Worm (Caenorhabditis elegans): ENCODE results near the gene Y53G8AR.6.

Gene Y53G8AR.6

DNA sequence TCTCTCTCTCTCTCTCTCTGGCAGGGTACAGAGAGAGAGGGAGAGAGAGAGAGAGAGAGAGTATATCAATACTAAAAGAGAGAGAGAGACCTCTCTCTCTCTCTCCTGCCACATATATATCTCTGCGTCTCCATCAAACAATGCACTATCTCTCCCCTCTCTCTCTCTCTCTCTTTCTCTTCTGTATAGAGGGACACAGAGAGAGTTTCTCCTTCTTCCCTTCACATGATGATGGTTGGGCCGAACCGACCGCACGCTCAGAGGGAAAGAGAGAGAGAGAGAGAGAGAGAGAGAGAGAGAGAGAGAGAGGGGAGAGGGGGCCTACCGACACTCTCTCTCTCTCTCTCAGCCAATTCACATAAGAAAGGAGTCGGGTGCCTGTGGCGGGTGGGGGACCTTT, 22.9 kb upstream of the Y53G8AR.6 start:
- TF ChIP-seq ceh-83 (GFP tag; optimal IDR thresholded peaks at IDR 0.05) (peak; percentile 68), blmp-1 (tag; optimal IDR thresholded peaks at IDR 0.05) (no peak), elt-3 (tag; optimal IDR thresholded peaks at IDR 0.05) (no peak), mab-5 (tag; optimal IDR thresholded peaks at IDR 0.05) (no peak), nhr-2 (tag; optimal IDR thresholded peaks at IDR 0.05) (no peak), sptf-1 (tag; optimal IDR thresholded peaks at IDR 0.05) (peak; percentile 66), nhr-237 (tag; optimal IDR thresholded peaks at IDR 0.05) (peak; percentile 52), snpc-4 (tag; optimal IDR thresholded peaks at IDR 0.05) (no peak), bed-3 (GFP tag; optimal IDR thresholded peaks at IDR 0.05) (no peak), ces-1 (GFP tag; optimal IDR thresholded peaks at IDR 0.05) (peak; percentile 55), elt-1 (tag; optimal IDR thresholded peaks at IDR 0.05; ENCODE audit: borderline replicate concordance, insufficient read depth) (no peak), ceh-39 (tag; optimal IDR thresholded peaks at IDR 0.05) (no peak), tbx-8 (GFP tag; optimal IDR thresholded peaks at IDR 0.05) (peak; percentile 46), cnd-1 (tag; optimal IDR thresholded peaks at IDR 0.05) (peak; percentile 37), lin-13 (tag; optimal IDR thresholded peaks at IDR 0.05) (no peak), lsy-2 (tag; optimal IDR thresholded peaks at IDR 0.05) (peak; percentile 63), sem-2 (GFP tag; optimal IDR thresholded peaks at IDR 0.05) (no peak), unc-62 (GFP tag; optimal IDR thresholded peaks at IDR 0.05) (peak; percentile 93), zip-8 (tag; optimal IDR thresholded peaks at IDR 0.05) (no peak), unc-120 (tag; optimal IDR thresholded peaks at IDR 0.05; ENCODE audit: poor library complexity, severe bottlenecking) (peak; percentile 66), M03D4.4 (tag; optimal IDR thresholded peaks at IDR 0.05) (peak; percentile 30), nhr-76 (tag; optimal IDR thresholded peaks at IDR 0.05) (no peak), ztf-11 (tag; optimal IDR thresholded peaks at IDR 0.05) (no peak), flh-1 (GFP tag; optimal IDR thresholded peaks at IDR 0.05) (no peak)

DNA sequence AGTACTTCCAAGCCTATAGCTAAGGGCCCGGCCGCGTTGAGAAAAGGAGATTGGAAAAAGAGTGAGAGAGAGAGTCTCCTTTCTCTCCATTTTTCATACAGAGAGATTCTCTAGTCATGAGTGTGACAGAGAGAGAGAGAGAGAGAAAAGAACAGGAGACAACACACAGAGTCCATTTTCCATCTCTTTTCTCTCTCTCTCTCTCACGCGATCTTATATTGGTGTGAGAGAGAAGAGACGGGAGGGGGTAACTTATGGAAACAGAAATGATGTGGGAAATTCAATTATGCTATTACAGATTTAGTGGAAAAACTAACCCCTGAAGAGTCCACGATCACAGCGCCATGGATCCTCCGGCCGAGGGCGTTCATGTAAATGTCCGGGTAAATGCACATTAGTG, 21.4 kb upstream of the Y53G8AR.6 start:
- peak; percentile 89 for TF ChIP-seq ces-1 (GFP tag; optimal IDR thresholded peaks at IDR 0.05)
- TF ChIP-seq unc-120 (tag; optimal IDR thresholded peaks at IDR 0.05; ENCODE audit: poor library complexity, severe bottlenecking) = peak; percentile 37
- peak; percentile 65 for TF ChIP-seq unc-62 (GFP tag; optimal IDR thresholded peaks at IDR 0.05)
- no peak for TF ChIP-seq lin-13 (tag; optimal IDR thresholded peaks at IDR 0.05)
- TF ChIP-seq elt-3 (tag; optimal IDR thresholded peaks at IDR 0.05) = no peak
- TF ChIP-seq mls-2 (tag; optimal IDR thresholded peaks at IDR 0.05) = peak; percentile 2
- no peak for TF ChIP-seq ztf-11 (tag; optimal IDR thresholded peaks at IDR 0.05)

DNA sequence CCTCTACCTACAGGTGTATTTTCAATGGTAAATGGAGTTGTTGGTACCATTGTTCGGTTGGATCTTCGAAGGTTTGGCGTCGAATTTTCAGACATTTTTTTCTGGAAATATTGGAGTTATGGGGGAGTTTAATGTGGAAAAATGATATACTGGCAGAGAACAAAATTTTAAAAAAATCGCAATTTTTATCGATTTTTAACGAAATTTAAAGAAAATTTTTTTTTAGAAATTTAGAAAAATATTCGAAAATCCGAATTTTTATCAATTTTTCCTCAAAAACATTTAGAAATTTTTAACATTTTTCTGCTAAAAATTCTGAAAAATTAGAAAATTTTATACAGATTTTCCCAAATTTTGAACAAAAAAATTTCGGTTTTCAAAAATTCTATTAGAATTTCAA, 15.9 kb upstream of the Y53G8AR.6 start, which contains the start of gene Y53G8AM.8:
Gene Y53G8AM.8 (minus strand): TSS at position 101 of the 400 bp plus-strand sequence.
- TF ChIP-seq ceh-83 (GFP tag; optimal IDR thresholded peaks at IDR 0.05) (no peak), unc-62 (GFP tag; optimal IDR thresholded peaks at IDR 0.05) (no peak), nhr-28 (tag; optimal IDR thresholded peaks at IDR 0.05) (no peak), cnd-1 (tag; optimal IDR thresholded peaks at IDR 0.05) (no peak), pha-4 (tag; optimal IDR thresholded peaks at IDR 0.05) (no peak), lin-13 (tag; optimal IDR thresholded peaks at IDR 0.05) (no peak), hlh-1 (tag; optimal IDR thresholded peaks at IDR 0.05) (no peak), tbx-8 (GFP tag; optimal IDR thresholded peaks at IDR 0.05) (no peak), lsy-2 (tag; optimal IDR thresholded peaks at IDR 0.05) (no peak), zip-8 (tag; optimal IDR thresholded peaks at IDR 0.05) (no peak), ham-2 (GFP tag; optimal IDR thresholded peaks at IDR 0.05) (no peak), mep-1 (tag; optimal IDR thresholded peaks at IDR 0.05) (no peak), bed-3 (GFP tag; optimal IDR thresholded peaks at IDR 0.05) (no peak), mls-2 (tag; optimal IDR thresholded peaks at IDR 0.05) (no peak), nhr-12 (tag; optimal IDR thresholded peaks at IDR 0.05) (no peak), ceh-43 (GFP tag; optimal IDR thresholded peaks at IDR 0.05) (no peak), lin-32 (GFP tag; optimal IDR thresholded peaks at IDR 0.05) (no peak), unc-39 (tag; optimal IDR thresholded peaks at IDR 0.05) (no peak)

DNA sequence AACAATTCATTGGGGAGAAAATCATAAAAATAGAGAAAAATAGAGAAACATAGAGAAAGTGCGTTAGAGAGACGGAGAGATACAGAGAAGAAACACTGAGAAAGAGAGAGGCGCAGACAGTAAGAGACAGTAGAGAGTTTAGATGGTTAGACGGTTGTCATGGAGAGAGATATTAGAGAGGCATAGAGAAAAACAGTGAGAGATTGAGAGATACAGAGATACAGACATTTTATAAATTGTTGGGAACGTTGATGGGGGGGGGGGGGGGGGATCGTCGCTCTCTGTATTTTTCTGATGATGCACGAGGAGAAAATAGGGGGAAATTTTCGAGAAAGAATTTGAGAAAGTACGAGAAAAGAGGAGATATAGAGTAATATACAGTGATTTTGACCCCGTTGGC, 15.2 kb upstream of the Y53G8AR.6 start:
- TF ChIP-seq sem-2 (GFP tag; optimal IDR thresholded peaks at IDR 0.05) = no peak
- peak; percentile 33 for TF ChIP-seq M03D4.4 (tag; optimal IDR thresholded peaks at IDR 0.05)
- no peak for TF ChIP-seq unc-120 (tag; optimal IDR thresholded peaks at IDR 0.05; ENCODE audit: poor library complexity, severe bottlenecking)
- TF ChIP-seq pha-4 (tag; optimal IDR thresholded peaks at IDR 0.05) = peak; percentile 84
- peak; percentile 72 for TF ChIP-seq unc-62 (GFP tag; optimal IDR thresholded peaks at IDR 0.05)
- no peak for TF ChIP-seq bed-3 (GFP tag; optimal IDR thresholded peaks at IDR 0.05)
- no peak for TF ChIP-seq mep-1 (tag; optimal IDR thresholded peaks at IDR 0.05)
- TF ChIP-seq mab-5 (tag; optimal IDR thresholded peaks at IDR 0.05) = peak; percentile 69
- TF ChIP-seq lin-32 (GFP tag; optimal IDR thresholded peaks at IDR 0.05) = no peak
- TF ChIP-seq flh-1 (GFP tag; optimal IDR thresholded peaks at IDR 0.05) = no peak
- TF ChIP-seq unc-39 (tag; optimal IDR thresholded peaks at IDR 0.05) = no peak
- TF ChIP-seq lsy-2 (tag; optimal IDR thresholded peaks at IDR 0.05) = peak; percentile 73
- TF ChIP-seq ceh-39 (tag; optimal IDR thresholded peaks at IDR 0.05) = peak; percentile 26
- TF ChIP-seq mls-2 (tag; optimal IDR thresholded peaks at IDR 0.05) = no peak
- TF ChIP-seq nhr-28 (tag; optimal IDR thresholded peaks at IDR 0.05) = no peak
- TF ChIP-seq nhr-76 (tag; optimal IDR thresholded peaks at IDR 0.05) = no peak
- no peak for TF ChIP-seq drap-1 (GFP tag; optimal IDR thresholded peaks at IDR 0.05)
- peak; percentile 64 for TF ChIP-seq nhr-237 (tag; optimal IDR thresholded peaks at IDR 0.05)
- no peak for TF ChIP-seq tbx-8 (GFP tag; optimal IDR thresholded peaks at IDR 0.05)
- peak; percentile 83 for TF ChIP-seq ces-1 (GFP tag; optimal IDR thresholded peaks at IDR 0.05)
- no peak for TF ChIP-seq nhr-12 (tag; optimal IDR thresholded peaks at IDR 0.05)
- TF ChIP-seq sptf-1 (tag; optimal IDR thresholded peaks at IDR 0.05) = peak; percentile 44
- peak; percentile 60 for TF ChIP-seq nhr-2 (tag; optimal IDR thresholded peaks at IDR 0.05)

Data from whole organism, mixed stage, embryonic.